Fruit fly (Drosophila melanogaster) whole organism, adult: ENCODE measurements around the gene deltaCOP.
A peak's percentile ranks its signal among the peaks of the same experiment; 100 is the strongest.

ENCODE experiments used
- CG11617 ChIP-seq: fragments of 200-800 bp; sonication (Bioruptor generic); optimal IDR thresholded peaks from 2 replicates; lab custom pipeline; 2017; ENCODE audit warnings: mild to moderate bottlenecking, missing biosample characterization, missing genetic modification reagents, missing genetic modification characterization
- CG12768 ChIP-seq: fragments of 200-800 bp; sonication (Bioruptor generic); optimal IDR thresholded peaks from 2 replicates; lab custom pipeline; 2017; ENCODE audit warnings: missing biosample characterization, missing genetic modification characterization, mild to moderate bottlenecking, moderate library complexity, missing genetic modification reagents
- CG14711 ChIP-seq: fragments of 200-800 bp; sonication (Bioruptor generic); optimal IDR thresholded peaks from 2 replicates; lab custom pipeline; 2018; ENCODE audit warnings: missing biosample characterization, mild to moderate bottlenecking, missing genetic modification characterization, moderate library complexity
- CG1620 ChIP-seq: fragments of 200-800 bp; sonication (Bioruptor generic); optimal IDR thresholded peaks from 2 replicates; lab custom pipeline; 2016; ENCODE audit warnings: missing biosample characterization, missing genetic modification characterization
- CG33017 ChIP-seq: fragments of 200-800 bp; sonication (Bioruptor generic); optimal IDR thresholded peaks from 2 replicates; lab custom pipeline; 2018; ENCODE audit warnings: missing biosample characterization, mild to moderate bottlenecking, missing genetic modification characterization, moderate library complexity
- CG5204 ChIP-seq: fragments of 200-800 bp; sonication (Bioruptor generic); optimal IDR thresholded peaks from 2 replicates; lab custom pipeline; 2016; ENCODE audit warnings: missing biosample characterization, missing genetic modification characterization
- CG7045 ChIP-seq: fragments of 200-800 bp; sonication (Bioruptor generic); optimal IDR thresholded peaks from 2 replicates; lab custom pipeline; 2017; ENCODE audit warnings: missing biosample characterization, mild to moderate bottlenecking, missing genetic modification characterization
- CG7101 ChIP-seq: fragments of 200-800 bp; sonication (Bioruptor generic); optimal IDR thresholded peaks from 2 replicates; lab custom pipeline; 2018; ENCODE audit warnings: missing biosample characterization, mild to moderate bottlenecking, missing genetic modification characterization, moderate library complexity
- Clk ChIP-seq: fragments of 200-800 bp; sonication (Bioruptor generic); optimal IDR thresholded peaks from 2 replicates; lab custom pipeline; 2017; ENCODE audit warnings: missing biosample characterization, missing genetic modification characterization
- Crg-1 ChIP-seq: fragments of 200-800 bp; sonication (Bioruptor generic); optimal IDR thresholded peaks from 2 replicates; lab custom pipeline; 2016; ENCODE audit warnings: missing biosample characterization, missing genetic modification characterization
- Hr96 ChIP-seq: fragments of 200-800 bp; sonication (Bioruptor generic); optimal IDR thresholded peaks from 2 replicates; lab custom pipeline; 2016; ENCODE audit warnings: missing biosample characterization, missing genetic modification characterization
- Mnt ChIP-seq: fragments of 200-800 bp; sonication (Bioruptor generic); optimal IDR thresholded peaks from 2 replicates; lab custom pipeline; 2016; ENCODE audit warnings: missing biosample characterization, mild to moderate bottlenecking, missing genetic modification characterization
- bab1 ChIP-seq: fragments of 200-800 bp; sonication (Bioruptor generic); optimal IDR thresholded peaks from 3 replicates; lab custom pipeline; 2019; ENCODE audit warnings: missing biosample characterization, mild to moderate bottlenecking, missing genetic modification characterization, moderate library complexity
- cic ChIP-seq: fragments of 200-800 bp; sonication (Bioruptor generic); optimal IDR thresholded peaks from 2 replicates; lab custom pipeline; 2017; ENCODE audit warnings: missing biosample characterization, mild to moderate bottlenecking, missing genetic modification characterization, moderate library complexity
- cnc ChIP-seq, 2 experiments: fragments of >200 bp; optimal IDR thresholded peaks; 2 replicates each; lab custom pipeline; 2017
- kay ChIP-seq: fragments of 200-800 bp; sonication (Bioruptor generic); peaks from one replicate; lab custom pipeline; 2016; ENCODE audit warnings: missing biosample characterization, missing genetic modification characterization, borderline replicate concordance
- ovo ChIP-seq: fragments of 200-800 bp; sonication (Bioruptor generic); optimal IDR thresholded peaks from 2 replicates; lab custom pipeline; 2016; ENCODE audit warnings: missing biosample characterization, missing genetic modification characterization
- pad ChIP-seq: fragments of 200-800 bp; sonication (Bioruptor generic); optimal IDR thresholded peaks from 3 replicates; lab custom pipeline; 2017; ENCODE audit warnings: missing biosample characterization, missing genetic modification characterization, mild to moderate bottlenecking, moderate library complexity, missing genetic modification reagents
- tj ChIP-seq: fragments of 200-800 bp; sonication (Bioruptor generic); optimal IDR thresholded peaks from 3 replicates; lab custom pipeline; 2017; ENCODE audit warnings: missing biosample characterization, mild to moderate bottlenecking, missing genetic modification characterization, moderate library complexity
- toe ChIP-seq: fragments of 200-800 bp; sonication (Bioruptor generic); optimal IDR thresholded peaks from 2 replicates; lab custom pipeline; 2016; ENCODE audit warnings: missing biosample characterization, missing genetic modification characterization

The deltaCOP gene

dm6 chrX:1823883-1824609, 37.5 kb downstream of the deltaCOP start:
- TF ChIP-seq CG12768 (GFP tag; lab: Kevin White, UChicago) (no peak), CG11617 (GFP tag; lab: Kevin White, UChicago) (no peak), Clk (GFP tag; lab: Kevin White, UChicago) (no peak), Hr96 (GFP tag; lab: Kevin White, UChicago) (no peak), CG1620 (no peak), CG5204 (GFP tag; lab: Kevin White, UChicago) (no peak), kay (GFP tag; lab: Kevin White, UChicago) (no peak), ovo (GFP tag; lab: Kevin White, UChicago) (no peak), CG7045 (GFP tag; lab: Kevin White, UChicago) (no peak), CG14711 (tag; lab: Kevin White, UChicago) (no peak), toe (GFP tag; lab: Kevin White, UChicago) (no peak), CG33017 (no peak), cic (GFP tag; lab: Kevin White, UChicago) (no peak), Mnt (GFP tag; lab: Kevin White, UChicago) (no peak), CG7101 (tag; lab: Kevin White, UChicago) (no peak), pad (no peak), bab1 (GFP tag; lab: Kevin White, UChicago) (no peak), tj (GFP tag; lab: Kevin White, UChicago) (no peak), cnc (optimal IDR thresholded peaks at IDR 0.05; lab: Kevin White, UChicago) (no peak), Crg-1 (GFP tag; lab: Kevin White, UChicago) (no peak)

dm6 chrX:1822281-1822680, 39.3 kb downstream of the deltaCOP start, which contains the start of gene CG14811:
CG14811 (minus strand) TSS chrX:1822381.
- TF ChIP-seq tj (GFP tag; lab: Kevin White, UChicago) (no peak), CG33017 (no peak), CG7045 (GFP tag; lab: Kevin White, UChicago) (no peak), Crg-1 (GFP tag; lab: Kevin White, UChicago) (no peak)

dm6 chrX:1821039-1821438, 40.6 kb downstream of the deltaCOP start:
- TF ChIP-seq bab1 (GFP tag; lab: Kevin White, UChicago) (peak; percentile 36), CG14711 (tag; lab: Kevin White, UChicago) (no peak)

DNA sequence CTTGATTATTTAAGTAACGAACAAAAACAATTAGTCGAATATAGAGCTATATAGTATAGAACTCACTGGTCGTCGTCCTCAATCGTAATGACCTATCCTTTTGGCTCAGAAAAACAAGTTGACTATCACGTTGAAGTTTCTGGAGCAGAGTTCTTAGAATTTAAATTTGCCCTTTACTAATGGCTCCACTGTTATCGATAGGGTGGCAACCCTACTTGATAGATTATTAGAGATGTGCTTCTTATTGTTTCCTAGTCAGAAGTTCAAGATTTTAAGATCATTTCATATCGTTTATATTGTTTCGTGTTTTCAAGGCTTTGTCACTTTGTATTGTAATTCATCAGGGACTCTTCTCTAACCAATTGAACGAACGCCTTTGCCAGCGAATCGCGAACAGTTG, 41.3 kb downstream of the deltaCOP start, which contains the start of gene CG14810:
Gene CG14810 (minus strand): TSS at position 101 of the 400 bp plus-strand sequence.
- TF ChIP-seq Hr96 (GFP tag; lab: Kevin White, UChicago), result no peak
- no peak for TF ChIP-seq Mnt (GFP tag; lab: Kevin White, UChicago)
- no peak for TF ChIP-seq ovo (GFP tag; lab: Kevin White, UChicago)
- TF ChIP-seq CG5204 (GFP tag; lab: Kevin White, UChicago), result no peak
- TF ChIP-seq CG12768 (GFP tag; lab: Kevin White, UChicago), result no peak
- TF ChIP-seq Crg-1 (GFP tag; lab: Kevin White, UChicago), result no peak
- no peak for TF ChIP-seq cnc (optimal IDR thresholded peaks at IDR 0.05; lab: Kevin White, UChicago)
- no peak for TF ChIP-seq CG1620
- no peak for TF ChIP-seq CG7101 (tag; lab: Kevin White, UChicago)
- no peak for TF ChIP-seq tj (GFP tag; lab: Kevin White, UChicago)
- no peak for TF ChIP-seq CG7045 (GFP tag; lab: Kevin White, UChicago)

DNA sequence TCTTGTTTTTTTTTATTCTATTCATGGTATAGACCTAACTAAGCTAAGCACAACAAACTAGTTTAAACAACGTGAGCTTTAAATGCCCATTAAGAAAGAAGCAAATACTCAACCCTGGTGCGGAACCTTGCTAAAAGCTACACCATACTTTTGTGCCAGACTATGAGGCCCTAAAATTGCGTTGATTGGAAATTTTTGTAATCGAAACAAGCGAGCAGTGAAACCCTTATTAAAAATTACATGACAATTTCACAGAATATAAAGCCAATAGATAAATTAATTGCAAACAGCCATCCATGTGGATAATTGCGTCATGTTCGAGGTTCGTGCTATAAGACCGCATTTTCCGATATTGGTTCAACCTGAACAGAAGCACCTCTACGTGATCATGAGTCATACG, 42.6 kb downstream of the deltaCOP start:
- no peak for TF ChIP-seq CG5204 (GFP tag; lab: Kevin White, UChicago)
- no peak for TF ChIP-seq Crg-1 (GFP tag; lab: Kevin White, UChicago)
- TF ChIP-seq bab1 (GFP tag; lab: Kevin White, UChicago), result peak; percentile 68
- no peak for TF ChIP-seq cnc (optimal IDR thresholded peaks at IDR 0.05; lab: Kevin White, UChicago)
- no peak for TF ChIP-seq Hr96 (GFP tag; lab: Kevin White, UChicago)
- TF ChIP-seq kay (GFP tag; lab: Kevin White, UChicago), result peak; percentile 39
- TF ChIP-seq toe (GFP tag; lab: Kevin White, UChicago), result no peak
- no peak for TF ChIP-seq CG14711 (tag; lab: Kevin White, UChicago)

dm6 chrX:1811173-1811572, 50.4 kb downstream of the deltaCOP start:
- no peak for TF ChIP-seq bab1 (GFP tag; lab: Kevin White, UChicago)
- peak; percentile 32 for TF ChIP-seq pad
